Worm (Caenorhabditis elegans) whole organism, mixed stage, embryonic: ENCODE measurements around the gene C17G10.13.

Source experiments
- M03D4.4 ChIP-seq: sonication (generic microtip); optimal IDR thresholded peaks from 2 replicates; lab custom pipeline; 2017; ENCODE audit warnings: mild to moderate bottlenecking, missing genetic modification characterization, missing compliant biosample characterization
- bed-3 ChIP-seq: fragments of 200-800 bp; sonication (Bioruptor generic); optimal IDR thresholded peaks from 3 replicates; lab custom pipeline; 2018; ENCODE audit warnings: mild to moderate bottlenecking, missing genetic modification characterization, moderate library complexity, missing compliant biosample characterization
- blmp-1 ChIP-seq: fragments of 150-350 bp; optimal IDR thresholded peaks from 2 replicates; lab custom pipeline; 2014; ENCODE audit warnings: missing biosample characterization, missing genetic modification characterization
- ceh-39 ChIP-seq: fragments of 150-350 bp; optimal IDR thresholded peaks from 2 replicates; lab custom pipeline; 2014; ENCODE audit warnings: missing biosample characterization, missing genetic modification characterization
- ceh-43 ChIP-seq: fragments of 200-800 bp; sonication (Bioruptor generic); optimal IDR thresholded peaks from 2 replicates; lab custom pipeline; 2018; ENCODE audit warnings: mild to moderate bottlenecking, missing genetic modification characterization, moderate library complexity, missing compliant biosample characterization
- ceh-83 ChIP-seq: fragments of 200-800 bp; sonication (Bioruptor generic); optimal IDR thresholded peaks from 2 replicates; lab custom pipeline; 2018; ENCODE audit warnings: mild to moderate bottlenecking, missing genetic modification characterization, missing compliant biosample characterization
- ces-1 ChIP-seq: fragments of 150-350 bp; optimal IDR thresholded peaks from 2 replicates; lab custom pipeline; 2014; ENCODE audit warnings: missing biosample characterization, missing genetic modification reagents, missing genetic modification characterization
- cnd-1 ChIP-seq: fragments of 200-800 bp; sonication (Bioruptor generic); optimal IDR thresholded peaks from 2 replicates; lab custom pipeline; 2018; ENCODE audit warnings: mild to moderate bottlenecking, missing genetic modification characterization, missing compliant biosample characterization
- drap-1 ChIP-seq: fragments of 200-800 bp; sonication (Bioruptor generic); optimal IDR thresholded peaks from 3 replicates; lab custom pipeline; 2018; ENCODE audit warnings: mild to moderate bottlenecking, missing genetic modification characterization, missing compliant biosample characterization
- elt-1 ChIP-seq: sonication (generic microtip); optimal IDR thresholded peaks from 2 replicates; lab custom pipeline; 2017; ENCODE audit warnings: missing genetic modification characterization, mild to moderate bottlenecking, missing compliant biosample characterization, antibody characterized with exemption, moderate library complexity, borderline replicate concordance; ENCODE audit not compliant: insufficient read depth
- elt-3 ChIP-seq: fragments of 150-350 bp; optimal IDR thresholded peaks from 2 replicates; lab custom pipeline; 2014; ENCODE audit warnings: missing biosample characterization, missing genetic modification characterization
- flh-1 ChIP-seq: fragments of 200-800 bp; sonication (Bioruptor generic); optimal IDR thresholded peaks from 2 replicates; lab custom pipeline; 2018; ENCODE audit warnings: mild to moderate bottlenecking, missing genetic modification characterization, moderate library complexity, missing compliant biosample characterization
- ham-2 ChIP-seq: fragments of 200-800 bp; sonication (Bioruptor generic); optimal IDR thresholded peaks from 2 replicates; lab custom pipeline; 2018; ENCODE audit warnings: mild to moderate bottlenecking, missing genetic modification characterization, missing compliant biosample characterization
- hlh-1 ChIP-seq: fragments of 150-350 bp; optimal IDR thresholded peaks from 2 replicates; lab custom pipeline; 2014; ENCODE audit warnings: missing biosample characterization, missing genetic modification reagents, missing genetic modification characterization
- lin-13 ChIP-seq: fragments of 150-350 bp; optimal IDR thresholded peaks from 2 replicates; lab custom pipeline; 2014; ENCODE audit warnings: missing biosample characterization, missing genetic modification characterization
- lin-32 ChIP-seq: fragments of 200-800 bp; sonication (Bioruptor generic); optimal IDR thresholded peaks from 2 replicates; lab custom pipeline; 2018; ENCODE audit warnings: mild to moderate bottlenecking, missing genetic modification characterization, missing compliant biosample characterization
- lsy-2 ChIP-seq: fragments of 150-350 bp; optimal IDR thresholded peaks from 2 replicates; lab custom pipeline; 2014; ENCODE audit warnings: missing biosample characterization, missing genetic modification characterization
- mab-5 ChIP-seq: fragments of 150-350 bp; optimal IDR thresholded peaks from 2 replicates; lab custom pipeline; 2014; ENCODE audit warnings: missing biosample characterization, missing genetic modification characterization
- mep-1 ChIP-seq: fragments of 150-350 bp; optimal IDR thresholded peaks from 2 replicates; lab custom pipeline; 2017; ENCODE audit warnings: missing biosample characterization, missing genetic modification reagents, missing genetic modification characterization, inconsistent platforms
- mls-2 ChIP-seq: sonication (generic microtip); optimal IDR thresholded peaks from 2 replicates; lab custom pipeline; 2016; ENCODE audit warnings: mild to moderate bottlenecking, missing genetic modification characterization, moderate library complexity, missing compliant biosample characterization
- nhr-12 ChIP-seq: fragments of 150-350 bp; optimal IDR thresholded peaks from 2 replicates; lab custom pipeline; 2014; ENCODE audit warnings: missing biosample characterization, missing genetic modification characterization
- nhr-2 ChIP-seq: fragments of 150-350 bp; optimal IDR thresholded peaks from 2 replicates; lab custom pipeline; 2014; ENCODE audit warnings: missing biosample characterization, missing genetic modification characterization
- nhr-237 ChIP-seq: fragments of 150-350 bp; optimal IDR thresholded peaks from 2 replicates; lab custom pipeline; 2014; ENCODE audit warnings: missing biosample characterization, missing genetic modification characterization
- nhr-28 ChIP-seq: fragments of 150-350 bp; optimal IDR thresholded peaks from 2 replicates; lab custom pipeline; 2014; ENCODE audit warnings: missing biosample characterization, missing genetic modification characterization
- nhr-76 ChIP-seq: sonication (generic microtip); optimal IDR thresholded peaks from 2 replicates; lab custom pipeline; 2017; ENCODE audit warnings: missing biosample characterization, missing genetic modification characterization
- pha-4 ChIP-seq: fragments of 150-350 bp; optimal IDR thresholded peaks from 2 replicates; lab custom pipeline; 2018; ENCODE audit warnings: missing biosample characterization, missing genetic modification reagents, missing genetic modification characterization
- sem-2 ChIP-seq: fragments of 200-800 bp; sonication (Bioruptor generic); optimal IDR thresholded peaks from 2 replicates; lab custom pipeline; 2018; ENCODE audit warnings: mild to moderate bottlenecking, missing genetic modification characterization, missing compliant biosample characterization
- tbx-8 ChIP-seq: fragments of 200-800 bp; sonication (Bioruptor generic); optimal IDR thresholded peaks from 2 replicates; lab custom pipeline; 2018; ENCODE audit warnings: mild to moderate bottlenecking, missing genetic modification characterization, moderate library complexity, missing compliant biosample characterization
- unc-120 ChIP-seq: sonication (generic microtip); optimal IDR thresholded peaks from 2 replicates; lab custom pipeline; 2017; ENCODE audit warnings: missing genetic modification characterization, missing compliant biosample characterization; ENCODE audit not compliant: poor library complexity, severe bottlenecking
- unc-39 ChIP-seq: fragments of 150-350 bp; optimal IDR thresholded peaks from 2 replicates; lab custom pipeline; 2014; ENCODE audit warnings: missing biosample characterization, missing genetic modification characterization
- unc-62 ChIP-seq: fragments of 150-350 bp; optimal IDR thresholded peaks from 2 replicates; lab custom pipeline; 2014; ENCODE audit warnings: missing biosample characterization, missing genetic modification reagents, missing genetic modification characterization
- ztf-11 ChIP-seq: fragments of 150-350 bp; optimal IDR thresholded peaks from 2 replicates; lab custom pipeline; 2014; ENCODE audit warnings: missing biosample characterization, missing genetic modification characterization

C17G10.13 gene

DNA sequence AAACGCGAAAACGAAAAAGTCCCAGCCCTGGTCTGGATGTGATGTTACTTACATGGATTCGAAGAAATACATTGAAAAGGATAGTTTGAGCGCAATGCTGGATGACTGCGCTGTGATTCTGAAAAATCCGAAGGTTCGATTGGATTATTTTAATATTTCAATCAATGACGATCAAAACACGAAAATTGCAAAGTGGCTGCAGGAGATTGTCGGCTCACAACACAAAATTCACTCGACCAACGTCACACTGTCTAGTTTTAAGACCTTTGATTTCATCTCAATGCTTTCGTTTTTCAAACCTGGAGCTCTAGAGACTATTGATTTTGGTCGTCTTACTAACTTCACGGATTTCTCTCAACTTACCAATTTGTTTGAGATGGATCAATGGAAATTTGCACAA, 38.1 kb downstream of the C17G10.13 start, which contains the start of gene C17C3.5:
TSS of gene C17C3.5 (plus strand) at position 301 of the 400 bp plus-strand sequence.
- TF ChIP-seq nhr-76 (tag; lab: Kevin White, UChicago) (no peak), nhr-237 (tag; lab: Kevin White, UChicago) (no peak), mls-2 (tag; lab: Kevin White, UChicago) (no peak), nhr-2 (tag; lab: Kevin White, UChicago) (no peak), unc-62 (GFP tag; lab: Kevin White, UChicago) (no peak), mep-1 (tag; lab: Kevin White, UChicago) (no peak), sem-2 (no peak), unc-39 (tag; lab: Kevin White, UChicago) (no peak), elt-3 (tag; lab: Kevin White, UChicago) (no peak), ceh-83 (no peak), blmp-1 (tag; lab: Kevin White, UChicago) (no peak), nhr-12 (tag; lab: Kevin White, UChicago) (no peak), mab-5 (tag; lab: Kevin White, UChicago) (no peak), flh-1 (GFP tag; lab: Kevin White, UChicago) (no peak), tbx-8 (no peak), pha-4 (tag; lab: Kevin White, UChicago) (no peak), ceh-39 (tag; lab: Kevin White, UChicago) (no peak), drap-1 (GFP tag; lab: Kevin White, UChicago) (no peak), ztf-11 (tag; lab: Kevin White, UChicago) (no peak), lin-13 (no peak)

DNA sequence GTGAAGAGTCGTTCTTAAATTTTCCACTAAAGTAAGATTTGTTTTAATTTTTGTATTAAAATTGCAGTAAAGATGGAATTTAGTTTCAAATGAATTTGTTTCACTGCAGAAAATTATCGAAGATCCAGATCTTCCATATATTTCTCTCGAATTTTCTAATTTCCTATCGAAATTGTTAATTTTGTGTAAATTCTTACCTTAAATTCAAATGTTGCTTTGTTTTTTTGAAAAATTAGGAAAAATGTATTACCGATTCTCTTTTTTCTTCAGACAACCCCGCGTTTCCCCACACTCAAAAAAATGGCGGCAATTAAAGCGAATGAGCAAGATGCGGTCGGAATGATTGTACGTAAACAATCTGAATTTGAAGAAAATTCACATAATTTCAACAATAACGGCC, 39.8 kb downstream of the C17G10.13 start, which contains the start of gene C17C3.6:
TSS of gene C17C3.6 (plus strand) at position 301 of the 400 bp plus-strand sequence.
- TF ChIP-seq mep-1 (tag; lab: Kevin White, UChicago): no peak
- TF ChIP-seq tbx-8: no peak
- no peak for TF ChIP-seq ceh-39 (tag; lab: Kevin White, UChicago)
- no peak for TF ChIP-seq bed-3 (GFP tag; lab: Kevin White, UChicago)
- no peak for TF ChIP-seq sem-2
- no peak for TF ChIP-seq nhr-28 (tag; lab: Kevin White, UChicago)
- no peak for TF ChIP-seq ces-1
- TF ChIP-seq unc-39 (tag; lab: Kevin White, UChicago): no peak
- TF ChIP-seq ceh-43 (GFP tag; lab: Kevin White, UChicago): no peak
- TF ChIP-seq elt-1: no peak
- no peak for TF ChIP-seq flh-1 (GFP tag; lab: Kevin White, UChicago)
- no peak for TF ChIP-seq nhr-2 (tag; lab: Kevin White, UChicago)
- no peak for TF ChIP-seq nhr-12 (tag; lab: Kevin White, UChicago)
- TF ChIP-seq ztf-11 (tag; lab: Kevin White, UChicago): no peak
- TF ChIP-seq lsy-2 (tag; lab: Kevin White, UChicago): no peak
- no peak for TF ChIP-seq ham-2 (GFP tag; lab: Kevin White, UChicago)
- no peak for TF ChIP-seq cnd-1 (tag; lab: Kevin White, UChicago)
- TF ChIP-seq hlh-1 (tag; lab: Kevin White, UChicago): no peak
- TF ChIP-seq, all 35 proteins: peak for 0

DNA sequence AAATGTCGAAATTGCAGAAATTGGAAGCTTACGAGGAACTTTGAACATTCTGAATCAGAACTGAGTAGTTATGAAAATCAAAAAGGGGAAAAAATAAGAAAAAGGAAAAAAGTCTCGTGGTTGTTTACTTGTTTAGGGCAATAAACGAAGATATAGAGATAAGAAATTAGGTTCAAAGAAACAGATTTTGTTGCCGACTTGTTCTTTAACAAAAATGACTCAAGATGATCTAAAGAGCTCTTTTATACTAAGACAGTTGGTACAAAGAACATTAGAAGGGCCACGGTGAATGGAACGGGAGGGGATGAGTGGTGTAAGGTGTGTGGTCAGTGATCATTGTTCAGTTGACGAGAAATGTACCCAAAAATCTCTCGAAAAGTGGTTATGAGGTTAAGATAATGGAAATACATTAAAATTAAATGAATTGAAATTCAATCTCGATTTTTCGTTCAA, 42.1 kb downstream of the C17G10.13 start, which contains the start of gene acdh-2:
TSS of gene acdh-2 (minus strand) at position 51 of the 453 bp plus-strand sequence.
- TF ChIP-seq nhr-12 (tag; lab: Kevin White, UChicago): no peak
- TF ChIP-seq nhr-76 (tag; lab: Kevin White, UChicago): no peak
- TF ChIP-seq M03D4.4 (tag; lab: Kevin White, UChicago): no peak
- TF ChIP-seq pha-4 (tag; lab: Kevin White, UChicago): no peak
- TF ChIP-seq unc-39 (tag; lab: Kevin White, UChicago): no peak
- no peak for TF ChIP-seq mep-1 (tag; lab: Kevin White, UChicago)

DNA sequence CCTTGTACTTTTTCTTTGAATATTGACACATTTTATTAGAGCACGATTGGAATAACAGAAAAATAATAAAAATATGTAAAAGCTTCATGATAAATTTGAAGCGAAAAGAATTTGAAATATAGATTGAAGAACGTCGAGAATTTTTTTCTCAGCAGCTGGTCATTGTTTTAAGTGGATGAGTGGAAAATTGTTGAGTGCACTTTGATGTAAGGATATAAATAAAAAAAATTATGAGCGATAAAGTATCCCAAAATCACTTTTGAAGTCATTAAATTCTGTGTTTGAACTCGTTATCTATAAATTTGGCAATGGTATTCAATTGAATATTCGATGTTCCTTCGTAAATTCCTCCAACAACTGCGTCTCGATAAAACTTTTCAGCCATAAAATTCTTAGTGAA, 44.8 kb downstream of the C17G10.13 start, which contains the start of gene ins-13:
TSS of gene ins-13 (minus strand) at position 101 of the 400 bp plus-strand sequence.
- TF ChIP-seq ztf-11 (tag; lab: Kevin White, UChicago): no peak
- TF ChIP-seq unc-120 (tag; lab: Kevin White, UChicago): no peak
- TF ChIP-seq mls-2 (tag; lab: Kevin White, UChicago): no peak
- no peak for TF ChIP-seq sem-2
- TF ChIP-seq nhr-12 (tag; lab: Kevin White, UChicago): no peak
- TF ChIP-seq pha-4 (tag; lab: Kevin White, UChicago): no peak
- TF ChIP-seq lin-32: no peak
- no peak for TF ChIP-seq flh-1 (GFP tag; lab: Kevin White, UChicago)
- TF ChIP-seq lin-13: no peak
- no peak for TF ChIP-seq blmp-1 (tag; lab: Kevin White, UChicago)
- no peak for TF ChIP-seq bed-3 (GFP tag; lab: Kevin White, UChicago)
- no peak for TF ChIP-seq mab-5 (tag; lab: Kevin White, UChicago)
- TF ChIP-seq, all 35 proteins: peak for 0
